Fruit fly (Drosophila melanogaster) whole organism, embryonic: Measurements from ENCODE around the gene RhoGAP19D.

Source experiments
- ATbp ChIP-seq: fragments of 200-800 bp; sonication (Bioruptor generic); optimal IDR thresholded peaks from 2 replicates; lab custom pipeline; 2017; ENCODE audit warnings: missing biosample characterization, mild to moderate bottlenecking, missing genetic modification characterization, missing genetic modification reagents
- Adf1 ChIP-seq: fragments of 200-800 bp; sonication (Bioruptor generic); IDR thresholded peaks from 2 replicates; pipeline ENCODE4 v1.3.6; 2022; ENCODE audit warnings: missing biosample characterization, missing genetic modification characterization
- Aef1 ChIP-seq: fragments of 200-800 bp; sonication (Bioruptor generic); IDR thresholded peaks from 3 replicates; pipeline ENCODE4 v1.3.6; 2022; ENCODE audit warnings: missing biosample characterization, missing genetic modification characterization
- Bteb2 ChIP-seq: fragments of 200-800 bp; sonication (Bioruptor generic); optimal IDR thresholded peaks from 2 replicates; lab custom pipeline; 2016; ENCODE audit warnings: missing biosample characterization, missing genetic modification characterization
- CG10267 ChIP-seq: fragments of 200-800 bp; sonication (Bioruptor generic); optimal IDR thresholded peaks from 2 replicates; lab custom pipeline; 2018; ENCODE audit warnings: missing biosample characterization, mild to moderate bottlenecking, missing genetic modification characterization, moderate library complexity
- CG10321 ChIP-seq: fragments of 200-800 bp; sonication (Bioruptor generic); IDR thresholded peaks from 2 replicates; pipeline ENCODE4 v1.3.6; 2022; ENCODE audit warnings: missing biosample characterization, missing genetic modification characterization
- CG11560 ChIP-seq: fragments of 200-800 bp; sonication (Bioruptor generic); IDR thresholded peaks from 3 replicates; pipeline ENCODE4 v1.3.6; 2022; ENCODE audit warnings: missing biosample characterization, missing genetic modification characterization
- CG12219 ChIP-seq: fragments of 200-800 bp; sonication (Bioruptor generic); optimal IDR thresholded peaks from 3 replicates; lab custom pipeline; 2018; ENCODE audit warnings: missing biosample characterization, mild to moderate bottlenecking, missing genetic modification characterization
- CG12744 ChIP-seq: fragments of 200-800 bp; sonication (Bioruptor generic); optimal IDR thresholded peaks from 2 replicates; lab custom pipeline; 2016; ENCODE audit warnings: missing biosample characterization, missing genetic modification characterization
- CG14014 ChIP-seq: fragments of 200-800 bp; sonication (Bioruptor generic); IDR thresholded peaks from 2 replicates; pipeline ENCODE4 v1.3.6; 2022; ENCODE audit warnings: missing biosample characterization, missing genetic modification characterization
- CG17361 ChIP-seq: fragments of 200-800 bp; sonication (Bioruptor generic); IDR thresholded peaks from 3 replicates; pipeline ENCODE4 v1.3.6; 2022; ENCODE audit warnings: missing biosample characterization, missing genetic modification characterization
- CG17568 ChIP-seq: fragments of 200-800 bp; sonication (Bioruptor generic); optimal IDR thresholded peaks from 2 replicates; lab custom pipeline; 2018; ENCODE audit warnings: missing biosample characterization, mild to moderate bottlenecking, missing genetic modification characterization, moderate library complexity
- CG1792 ChIP-seq: fragments of 200-800 bp; sonication (Bioruptor generic); optimal IDR thresholded peaks from 2 replicates; lab custom pipeline; 2016; ENCODE audit warnings: missing biosample characterization, missing genetic modification characterization
- CG1832 ChIP-seq: fragments of 200-800 bp; sonication (Bioruptor generic); optimal IDR thresholded peaks from 2 replicates; lab custom pipeline; 2017; ENCODE audit warnings: missing biosample characterization, mild to moderate bottlenecking, missing genetic modification characterization, inconsistent platforms
- CG33213 ChIP-seq: fragments of 200-800 bp; sonication (Bioruptor generic); optimal IDR thresholded peaks from 3 replicates; lab custom pipeline; 2016; ENCODE audit warnings: missing biosample characterization, missing genetic modification characterization
- CG33557 ChIP-seq: fragments of 200-800 bp; sonication (Bioruptor generic); optimal IDR thresholded peaks from 2 replicates; lab custom pipeline; 2019; ENCODE audit warnings: missing biosample characterization, mild to moderate bottlenecking, missing genetic modification characterization, moderate library complexity
- CG3995 ChIP-seq: fragments of 200-800 bp; sonication (Bioruptor generic); optimal IDR thresholded peaks from 3 replicates; lab custom pipeline; 2016; ENCODE audit warnings: missing biosample characterization, missing genetic modification characterization
- CG4328 ChIP-seq: fragments of 200-800 bp; sonication (Bioruptor generic); optimal IDR thresholded peaks from 3 replicates; lab custom pipeline; 2017; ENCODE audit warnings: missing biosample characterization, missing genetic modification reagents, missing genetic modification characterization
- CG7556 ChIP-seq: fragments of 200-800 bp; sonication (Bioruptor generic); optimal IDR thresholded peaks from 2 replicates; lab custom pipeline; 2017; ENCODE audit warnings: missing biosample characterization, mild to moderate bottlenecking, missing genetic modification characterization
- CG8290 ChIP-seq, 3 experiments: fragments of 200-800 bp; sonication (Bioruptor generic); optimal IDR thresholded peaks; 2 replicates each; lab custom pipeline; 2016 to 2019; ENCODE audit warnings: missing biosample characterization in 3 of 3, missing genetic modification characterization in 3 of 3, mild to moderate bottlenecking in 2 of 3, moderate library complexity in 1 of 3
- CG8478 ChIP-seq: fragments of >200 bp; optimal IDR thresholded peaks from 2 replicates; lab custom pipeline; 2018
- CG9437 ChIP-seq: fragments of 200-800 bp; sonication (Bioruptor generic); optimal IDR thresholded peaks from 2 replicates; lab custom pipeline; 2018; ENCODE audit warnings: missing biosample characterization, mild to moderate bottlenecking, missing genetic modification characterization
- CG9932 ChIP-seq: fragments of 200-800 bp; sonication (Bioruptor generic); IDR thresholded peaks from 2 replicates; pipeline ENCODE4 v1.3.6; 2022; ENCODE audit warnings: missing biosample characterization, missing genetic modification characterization
- Doc3 ChIP-seq: fragments of 200-800 bp; sonication (Bioruptor generic); IDR thresholded peaks from 3 replicates; pipeline ENCODE4 v1.3.6; 2022; ENCODE audit warnings: missing biosample characterization, missing genetic modification characterization; ENCODE audit not compliant: partially characterized antibody
- Dref ChIP-seq: fragments of 200-800 bp; sonication (Bioruptor generic); IDR thresholded peaks from 2 replicates; pipeline ENCODE4 v1.3.6; 2022; ENCODE audit warnings: missing biosample characterization, missing genetic modification characterization
- Elba2 ChIP-seq: fragments of 200-800 bp; sonication (Bioruptor generic); optimal IDR thresholded peaks from 3 replicates; lab custom pipeline; 2016; ENCODE audit warnings: missing biosample characterization, missing genetic modification characterization
- H2.0 ChIP-seq: fragments of 200-800 bp; sonication (Bioruptor generic); IDR thresholded peaks from 2 replicates; pipeline ENCODE4 v1.3.6; 2022; ENCODE audit warnings: missing biosample characterization, missing genetic modification characterization
- HmgD ChIP-seq: fragments of 200-800 bp; sonication (Bioruptor generic); optimal IDR thresholded peaks from 3 replicates; lab custom pipeline; 2016; ENCODE audit warnings: missing biosample characterization, missing genetic modification characterization
- Mad ChIP-seq: fragments of 200-800 bp; sonication (Bioruptor generic); optimal IDR thresholded peaks from 2 replicates; lab custom pipeline; 2016; ENCODE audit warnings: missing biosample characterization, missing genetic modification characterization
- Med ChIP-seq: fragments of 200-800 bp; sonication (Bioruptor generic); peaks from one replicate; lab custom pipeline; 2016; ENCODE audit warnings: missing biosample characterization, missing genetic modification characterization, mild to moderate bottlenecking, inconsistent platforms, moderate library complexity
- Sry-β ChIP-seq: fragments of 200-800 bp; sonication (Bioruptor generic); optimal IDR thresholded peaks from 2 replicates; lab custom pipeline; 2018; ENCODE audit warnings: missing biosample characterization, mild to moderate bottlenecking, missing genetic modification characterization, moderate library complexity
- TFAM ChIP-seq: fragments of 200-800 bp; sonication (Bioruptor generic); optimal IDR thresholded peaks from 2 replicates; lab custom pipeline; 2017; ENCODE audit warnings: missing biosample characterization, missing genetic modification characterization, inconsistent platforms
- Xbp1 ChIP-seq: fragments of 200-800 bp; sonication (Bioruptor generic); optimal IDR thresholded peaks from 3 replicates; lab custom pipeline; 2016; ENCODE audit warnings: missing biosample characterization, mild to moderate bottlenecking, missing genetic modification characterization
- ash1 ChIP-seq: fragments of 200-800 bp; sonication (Bioruptor generic); optimal IDR thresholded peaks from 2 replicates; lab custom pipeline; 2018; ENCODE audit warnings: missing biosample characterization, mild to moderate bottlenecking, missing genetic modification characterization
- az2 ChIP-seq: fragments of 200-800 bp; sonication (Bioruptor generic); optimal IDR thresholded peaks from 3 replicates; lab custom pipeline; 2016; ENCODE audit warnings: missing biosample characterization, missing genetic modification characterization
- corto ChIP-seq: fragments of 200-800 bp; sonication (Bioruptor generic); optimal IDR thresholded peaks from 2 replicates; lab custom pipeline; 2016; ENCODE audit warnings: missing biosample characterization, mild to moderate bottlenecking, missing genetic modification characterization, moderate library complexity
- esg ChIP-seq: fragments of 200-800 bp; sonication (Bioruptor generic); conservative IDR thresholded peaks from 2 replicates; pipeline ENCODE4 v1.3.6; 2022; ENCODE audit warnings: missing biosample characterization, missing genetic modification characterization
- exex ChIP-seq: fragments of 200-800 bp; sonication (Bioruptor generic); optimal IDR thresholded peaks from 4 replicates; lab custom pipeline; 2018; ENCODE audit warnings: missing biosample characterization, mild to moderate bottlenecking, missing genetic modification characterization, moderate library complexity
- gem ChIP-seq: fragments of 200-800 bp; sonication (Bioruptor generic); optimal IDR thresholded peaks from 2 replicates; lab custom pipeline; 2019; ENCODE audit warnings: missing biosample characterization, mild to moderate bottlenecking, missing genetic modification characterization, moderate library complexity
- jing ChIP-seq: fragments of 200-800 bp; sonication (Bioruptor generic); optimal IDR thresholded peaks from 2 replicates; lab custom pipeline; 2018; ENCODE audit warnings: missing biosample characterization, mild to moderate bottlenecking, missing genetic modification characterization
- luna ChIP-seq: fragments of 200-800 bp; sonication (Bioruptor generic); optimal IDR thresholded peaks from 2 replicates; lab custom pipeline; 2016; ENCODE audit warnings: missing biosample characterization, missing genetic modification characterization
- pfk ChIP-seq: fragments of 200-800 bp; sonication (Bioruptor generic); optimal IDR thresholded peaks from 2 replicates; lab custom pipeline; 2018; ENCODE audit warnings: missing biosample characterization, mild to moderate bottlenecking, missing genetic modification characterization, moderate library complexity
- prd ChIP-seq, 3 experiments: fragments of >200 bp in 2 of 3; fragments of 200-800 bp in 1 of 3; sonication (Bioruptor generic) in 1 of 3; optimal IDR thresholded peaks in 2 of 3; IDR thresholded peaks in 1 of 3; 2 replicates in 2 of 3; 3 replicates in 1 of 3; pipeline versions ENCODE4 v1.3.6 to Lab custom; 2017 to 2022; ENCODE audit warnings: missing biosample characterization in 1 of 3, missing genetic modification characterization in 1 of 3
- sc ChIP-seq, 3 experiments: fragments of >200 bp in 2 of 3; fragments of 200-800 bp in 1 of 3; sonication (Bioruptor generic) in 1 of 3; optimal IDR thresholded peaks; 2 replicates in 2 of 3; 3 replicates in 1 of 3; lab custom pipeline; 2017; ENCODE audit warnings: mild to moderate bottlenecking in 1 of 3, missing biosample characterization in 1 of 3, missing genetic modification characterization in 1 of 3, missing genetic modification reagents in 1 of 3
- scrt ChIP-seq: fragments of 200-800 bp; sonication (Bioruptor generic); optimal IDR thresholded peaks from 2 replicates; lab custom pipeline; 2018; ENCODE audit warnings: missing biosample characterization, mild to moderate bottlenecking, missing genetic modification characterization, moderate library complexity
- seq ChIP-seq: fragments of 200-800 bp; sonication (Bioruptor generic); IDR thresholded peaks from 2 replicates; pipeline ENCODE4 v1.3.6; 2022; ENCODE audit warnings: missing biosample characterization, missing genetic modification characterization
- sisA ChIP-seq: fragments of 200-800 bp; sonication (Bioruptor generic); IDR thresholded peaks from 2 replicates; pipeline ENCODE4 v1.3.6; 2022; ENCODE audit warnings: missing biosample characterization, missing genetic modification characterization
- trh ChIP-seq: fragments of 200-800 bp; sonication (Bioruptor generic); optimal IDR thresholded peaks from 2 replicates; lab custom pipeline; 2016; ENCODE audit warnings: missing biosample characterization, missing genetic modification characterization
- twi ChIP-seq: fragments of 200-800 bp; optimal IDR thresholded peaks from 2 replicates; lab custom pipeline; 2019; ENCODE audit warnings: missing biosample characterization, mild to moderate bottlenecking, missing genetic modification characterization, moderate library complexity
- wek ChIP-seq: fragments of 200-800 bp; sonication (Bioruptor generic); optimal IDR thresholded peaks from 3 replicates; lab custom pipeline; 2018; ENCODE audit warnings: missing biosample characterization, mild to moderate bottlenecking, missing genetic modification characterization, moderate library complexity

Gene RhoGAP19D

DNA sequence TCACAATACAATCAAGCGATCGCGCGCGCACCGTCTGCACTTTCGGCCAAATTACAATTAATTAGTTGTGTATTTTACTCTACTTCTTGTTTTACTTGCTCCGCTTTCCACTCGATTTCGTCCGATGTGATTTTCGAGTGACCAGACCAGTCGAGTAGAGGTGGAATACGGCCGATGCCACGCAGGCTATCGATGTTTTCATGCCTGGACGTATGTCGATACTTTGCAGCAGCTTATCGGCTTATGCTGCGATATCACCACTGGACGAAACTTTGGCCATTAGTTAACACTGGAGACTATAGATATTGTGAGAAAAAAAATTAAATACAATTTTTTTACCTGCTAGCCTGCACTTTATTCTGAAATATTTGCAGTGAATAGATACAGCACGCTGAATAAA is at the start of gene RhoGAP19D (continued):
- TF ChIP-seq ash1 (GFP tag; lab: Kevin White, UChicago) (peak; percentile 25), CG9932 (GFP tag; lab: Robert Waterston, UW) (peak; percentile 93), corto (GFP tag; lab: Kevin White, UChicago) (no peak), CG11560 (no peak), CG17568 (GFP tag; lab: Kevin White, UChicago) (no peak), twi (tag; lab: Kevin White, UChicago) (peak; percentile 6), jing (no peak), CG17361 (GFP tag; lab: Robert Waterston, UW) (no peak), scrt (GFP tag; lab: Kevin White, UChicago) (no peak), CG10267 (tag; lab: Kevin White, UChicago) (peak; percentile 93), Adf1 (GFP tag; lab: Robert Waterston, UW) (peak; percentile 59), esg (no peak), CG10321 (GFP tag; lab: Robert Waterston, UW) (peak; percentile 15; the same call in 1 of the 2 replicates), sc (optimal IDR thresholded peaks at IDR 0.05; lab: Kevin White, UChicago) (no peak), sc (GFP tag; optimal IDR thresholded peaks at IDR 0.05; lab: Kevin White, UChicago) (no peak), CG9437 (GFP tag; lab: Kevin White, UChicago) (no peak), Aef1 (GFP tag; lab: Robert Waterston, UW) (peak; percentile 48; the same call in 2 of the 3 replicates), ATbp (GFP tag; lab: Kevin White, UChicago) (no peak), TFAM (GFP tag; lab: Kevin White, UChicago) (no peak), CG7556 (no peak), Dref (GFP tag; lab: Robert Waterston, UW) (peak; percentile 98), CG14014 (GFP tag; lab: Robert Waterston, UW) (peak; percentile 32; the same call in 1 of the 2 replicates), CG33213 (GFP tag; lab: Kevin White, UChicago) (peak; percentile 80), Sry-β (GFP tag; lab: Kevin White, UChicago) (no peak), prd (optimal IDR thresholded peaks at IDR 0.05; lab: Kevin White, UChicago) (no peak), prd (GFP tag; IDR thresholded peaks at IDR 0.05; lab: Robert Waterston, UW) (peak; percentile 44; the same call in 2 of the 3 replicates), seq (no peak), Doc3 (GFP tag; lab: Robert Waterston, UW) (peak; percentile 79), CG12219 (GFP tag; lab: Kevin White, UChicago) (no peak), CG8290 (GFP tag; optimal IDR thresholded peaks at IDR 0.05; lab: Kevin White, UChicago) (peak; percentile 73), CG8290 (tag; optimal IDR thresholded peaks at IDR 0.05; lab: Kevin White, UChicago) (peak; percentile 74 to 97), az2 (GFP tag; lab: Kevin White, UChicago) (peak; percentile 17), CG3995 (GFP tag; lab: Kevin White, UChicago) (peak; percentile 88), HmgD (GFP tag; lab: Kevin White, UChicago) (peak; percentile 88), H2.0 (GFP tag; lab: Robert Waterston, UW) (peak; percentile 51; the same call in 1 of the 2 replicates), CG1792 (GFP tag; lab: Kevin White, UChicago) (peak; percentile 63), CG33557 (no peak), CG8478 (lab: Kevin White, UChicago) (no peak), CG1832 (GFP tag; lab: Kevin White, UChicago) (no peak), CG4328 (GFP tag; lab: Kevin White, UChicago) (no peak), luna (peak; percentile 64), trh (GFP tag; lab: Kevin White, UChicago) (no peak), Xbp1 (GFP tag; lab: Kevin White, UChicago) (peak; percentile 68), Bteb2 (GFP tag; lab: Kevin White, UChicago) (no peak), CG12744 (peak; percentile 43), gem (tag; lab: Kevin White, UChicago) (peak; percentile 0), pfk (GFP tag; lab: Kevin White, UChicago) (no peak), sisA (peak; percentile 44), Med (GFP tag; lab: Kevin White, UChicago) (peak; percentile 95), Elba2 (no peak), exex (tag; lab: Kevin White, UChicago) (peak; percentile 42), wek (GFP tag; lab: Kevin White, UChicago) (peak; percentile 25), Mad (peak; percentile 54)
